Worm (Caenorhabditis elegans) whole organism, young adult: Measurements from ENCODE around the gene K12G11.6.

Experiments used
- D2030.7 ChIP-seq: fragments of 200-800 bp; sonication (Bioruptor generic); IDR thresholded peaks from 2 replicates; pipeline ENCODE4 v1.3.6; 2022; ENCODE audit warnings: missing genetic modification reagents, missing genetic modification characterization, missing compliant biosample characterization
- ama-1 ChIP-seq, 3 experiments: fragments of 150-350 bp in 1 of 3; sonication (generic microtip) in 2 of 3; optimal IDR thresholded peaks; 2 replicates each; lab custom pipeline; 2014 to 2018; ENCODE audit warnings: missing biosample characterization in 2 of 3, missing genetic modification characterization in 2 of 3, missing genetic modification reagents in 2 of 3
- ceh-27 ChIP-seq: fragments of 200-800 bp; sonication (Bioruptor generic); optimal IDR thresholded peaks from 2 replicates; lab custom pipeline; 2018; ENCODE audit warnings: mild to moderate bottlenecking, missing genetic modification characterization, moderate library complexity, missing compliant biosample characterization
- chd-7 ChIP-seq: sonication (generic microtip); optimal IDR thresholded peaks from 2 replicates; lab custom pipeline; 2016; ENCODE audit warnings: mild to moderate bottlenecking, missing genetic modification characterization, moderate library complexity, missing compliant biosample characterization
- ekl-4 ChIP-seq: fragments of 200-800 bp; sonication (Bioruptor generic); IDR thresholded peaks from 2 replicates; pipeline ENCODE4 v1.3.6; 2022; ENCODE audit warnings: missing genetic modification reagents, missing genetic modification characterization, missing compliant biosample characterization
- nhr-80 ChIP-seq: sonication (generic microtip); optimal IDR thresholded peaks from 2 replicates; lab custom pipeline; 2016; ENCODE audit warnings: missing genetic modification characterization, missing compliant biosample characterization
- pbrm-1 ChIP-seq: fragments of 200-800 bp; sonication (Bioruptor generic); IDR thresholded peaks from 2 replicates; pipeline ENCODE4 v1.3.6; 2022; ENCODE audit warnings: missing genetic modification reagents, missing genetic modification characterization, missing compliant biosample characterization
- snpc-3.4 ChIP-seq: sonication (generic microtip); optimal IDR thresholded peaks from 2 replicates; lab custom pipeline; 2017; ENCODE audit warnings: missing genetic modification characterization, mild to moderate bottlenecking, missing compliant biosample characterization, antibody characterized with exemption, moderate library complexity, missing genotype, missing genetic modification reagents
- snpc-4 ChIP-seq, 5 experiments: fragments of 150-350 bp in 1 of 5; sonication (generic microtip) in 4 of 5; optimal IDR thresholded peaks; 2 replicates each; lab custom pipeline; 2014 to 2018; ENCODE audit warnings: missing genetic modification characterization in 5 of 5, missing biosample characterization in 3 of 5, antibody characterized with exemption in 2 of 5, mild to moderate bottlenecking in 2 of 5, missing compliant biosample characterization in 2 of 5, missing genotype in 2 of 5, moderate library complexity in 2 of 5, missing genetic modification reagents in 1 of 5
- unc-62 ChIP-seq: fragments of 150-350 bp; optimal IDR thresholded peaks from 2 replicates; lab custom pipeline; 2014; ENCODE audit warnings: missing biosample characterization, missing genetic modification reagents, missing genetic modification characterization
- zfh-2 ChIP-seq: fragments of 200-800 bp; sonication (Bioruptor generic); conservative IDR thresholded peaks from 2 replicates; pipeline ENCODE4 v1.3.6; 2022; ENCODE audit warnings: missing genetic modification reagents, missing genetic modification characterization, missing compliant biosample characterization
- ztf-22 ChIP-seq: fragments of 200-800 bp; sonication (Bioruptor generic); optimal IDR thresholded peaks from 2 replicates; lab custom pipeline; 2018; ENCODE audit warnings: mild to moderate bottlenecking, missing genetic modification characterization, moderate library complexity, missing compliant biosample characterization

DNA sequence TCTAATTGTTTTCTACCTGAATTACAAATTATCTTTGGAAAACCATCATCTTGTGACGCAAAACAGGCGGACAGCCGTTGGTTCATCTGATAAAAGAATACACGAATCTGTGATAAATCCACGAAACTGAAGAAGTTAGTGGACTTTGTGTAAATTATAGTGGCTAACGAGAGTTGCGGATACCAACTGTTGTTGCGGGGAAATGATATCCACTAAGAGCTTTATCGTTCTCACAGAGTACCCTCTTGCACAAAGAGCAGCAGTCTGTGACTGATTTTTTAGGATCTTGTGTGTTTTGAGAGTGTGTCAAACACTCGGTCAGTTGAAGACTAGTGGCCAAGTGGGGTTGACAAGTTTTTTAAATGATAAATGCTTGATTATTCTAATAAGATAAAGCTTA is 25.5 kb downstream of the K12G11.6 start:
- TF ChIP-seq ekl-4 (GFP tag; lab: Robert Waterston, UW) (no peak), D2030.7 (no peak), ceh-27 (GFP tag; lab: Kevin White, UChicago) (no peak), pbrm-1 (GFP tag; lab: Robert Waterston, UW) (no peak), zfh-2 (GFP tag; lab: Robert Waterston, UW) (no peak), ztf-22 (GFP tag; lab: Kevin White, UChicago) (no peak), ama-1 (optimal IDR thresholded peaks at IDR 0.05; lab: Kevin White, UChicago) (no peak), ama-1 (GFP tag; optimal IDR thresholded peaks at IDR 0.05; lab: Kevin White, UChicago) (no peak), snpc-4 (GFP tag; optimal IDR thresholded peaks at IDR 0.05; lab: Kevin White, UChicago) (no peak), snpc-4 (tag; optimal IDR thresholded peaks at IDR 0.05; lab: Kevin White, UChicago) (no peak), snpc-3.4 (tag; lab: Kevin White, UChicago) (no peak), unc-62 (GFP tag; lab: Kevin White, UChicago) (no peak), nhr-80 (tag; lab: Kevin White, UChicago) (no peak), chd-7 (no peak)
